Worm (Caenorhabditis elegans): Measurements from ENCODE around the gene srbc-70.

The srbc-70 gene

ce11 chrIV:4227917-4228316 is at the start of gene srbc-70:
srbc-70 (minus strand) TSS chrIV:4228017.
- no peak for TF ChIP-seq T22C8.4 (GFP tag; IDR thresholded peaks at IDR 0.05)
- no peak for TF ChIP-seq med-1 (GFP tag; optimal IDR thresholded peaks at IDR 0.05; ENCODE audit: insufficient read depth)
- TF ChIP-seq tab-1 (GFP tag; IDR thresholded peaks at IDR 0.05): no peak
- no peak for TF ChIP-seq ztf-29 (GFP tag; IDR thresholded peaks at IDR 0.05)
- no peak for TF ChIP-seq ref-1 (GFP tag; conservative IDR thresholded peaks at IDR 0.05)
- no peak for TF ChIP-seq cog-1 (tag; optimal IDR thresholded peaks at IDR 0.05)
- TF ChIP-seq klf-2 (GFP tag; conservative IDR thresholded peaks at IDR 0.05): no peak
- TF ChIP-seq flt-1 (GFP tag; IDR thresholded peaks at IDR 0.05): no peak
- no peak for TF ChIP-seq ztf-23 (GFP tag; IDR thresholded peaks at IDR 0.05)

- TF ChIP-seq T22C8.4 (GFP tag; IDR thresholded peaks at IDR 0.05): no peak
- no peak for TF ChIP-seq ztf-23 (GFP tag; IDR thresholded peaks at IDR 0.05)
- TF ChIP-seq med-1 (GFP tag; optimal IDR thresholded peaks at IDR 0.05; ENCODE audit: insufficient read depth): no peak
- TF ChIP-seq cog-1 (tag; optimal IDR thresholded peaks at IDR 0.05): no peak
- TF ChIP-seq ztf-29 (GFP tag; IDR thresholded peaks at IDR 0.05): no peak
- TF ChIP-seq ref-1 (GFP tag; conservative IDR thresholded peaks at IDR 0.05): no peak
- no peak for TF ChIP-seq klf-2 (GFP tag; conservative IDR thresholded peaks at IDR 0.05)
- TF ChIP-seq tab-1 (GFP tag; IDR thresholded peaks at IDR 0.05): no peak
- no peak for TF ChIP-seq flt-1 (GFP tag; IDR thresholded peaks at IDR 0.05)
Observed at ce11 chrIV:4272167-4272566, 44.4 kb upstream of the srbc-70 start, which contains the start of gene F36A4.1. F36A4.1 (plus strand) TSS chrIV:4272467.

- TF ChIP-seq ztf-29 (GFP tag; IDR thresholded peaks at IDR 0.05): no peak
- no peak for TF ChIP-seq ztf-23 (GFP tag; IDR thresholded peaks at IDR 0.05)
- no peak for TF ChIP-seq cog-1 (tag; optimal IDR thresholded peaks at IDR 0.05)
- TF ChIP-seq tab-1 (GFP tag; IDR thresholded peaks at IDR 0.05): no peak
- no peak for TF ChIP-seq klf-2 (GFP tag; conservative IDR thresholded peaks at IDR 0.05)
- no peak for TF ChIP-seq flt-1 (GFP tag; IDR thresholded peaks at IDR 0.05)
Observed at ce11 chrIV:4270925-4271324, 43.1 kb upstream of the srbc-70 start, which contains the start of gene F36A4.2. F36A4.2 (plus strand) TSS chrIV:4271225.

- TF ChIP-seq med-1 (GFP tag; optimal IDR thresholded peaks at IDR 0.05; ENCODE audit: insufficient read depth) (no peak), flt-1 (GFP tag; IDR thresholded peaks at IDR 0.05) (no peak), ref-1 (GFP tag; conservative IDR thresholded peaks at IDR 0.05) (no peak), tab-1 (GFP tag; IDR thresholded peaks at IDR 0.05) (no peak), cog-1 (tag; optimal IDR thresholded peaks at IDR 0.05) (no peak), ztf-23 (GFP tag; IDR thresholded peaks at IDR 0.05) (no peak), T22C8.4 (GFP tag; IDR thresholded peaks at IDR 0.05) (no peak), klf-2 (GFP tag; conservative IDR thresholded peaks at IDR 0.05) (no peak), ztf-29 (GFP tag; IDR thresholded peaks at IDR 0.05) (no peak)
Observed at ce11 chrIV:4269308-4269707, 41.5 kb upstream of the srbc-70 start, which contains the start of gene F36A4.3. F36A4.3 (plus strand) TSS chrIV:4269608.

- no peak for TF ChIP-seq klf-2 (GFP tag; conservative IDR thresholded peaks at IDR 0.05)
- TF ChIP-seq flt-1 (GFP tag; IDR thresholded peaks at IDR 0.05): no peak
- TF ChIP-seq T22C8.4 (GFP tag; IDR thresholded peaks at IDR 0.05): no peak
Observed at ce11 chrIV:4267320-4267719, 39.5 kb upstream of the srbc-70 start, which contains the start of gene F36A4.4. F36A4.4 (plus strand) TSS chrIV:4267620.

ce11 chrIV:4265951-4266350 is 38.1 kb upstream of the srbc-70 start:
- TF ChIP-seq ref-1 (GFP tag; conservative IDR thresholded peaks at IDR 0.05): no peak
- TF ChIP-seq med-1 (GFP tag; optimal IDR thresholded peaks at IDR 0.05; ENCODE audit: insufficient read depth): no peak
- no peak for TF ChIP-seq tab-1 (GFP tag; IDR thresholded peaks at IDR 0.05)
- TF ChIP-seq T22C8.4 (GFP tag; IDR thresholded peaks at IDR 0.05): no peak
- no peak for TF ChIP-seq ztf-23 (GFP tag; IDR thresholded peaks at IDR 0.05)
- no peak for TF ChIP-seq flt-1 (GFP tag; IDR thresholded peaks at IDR 0.05)
- no peak for TF ChIP-seq klf-2 (GFP tag; conservative IDR thresholded peaks at IDR 0.05)
- no peak for TF ChIP-seq cog-1 (tag; optimal IDR thresholded peaks at IDR 0.05)
- TF ChIP-seq ztf-29 (GFP tag; IDR thresholded peaks at IDR 0.05): no peak

ce11 chrIV:4265224-4265623 is 37.4 kb upstream of the srbc-70 start, which contains the start of gene F36A4.5:
F36A4.5 (plus strand) TSS chrIV:4265524.
- TF ChIP-seq T22C8.4 (GFP tag; IDR thresholded peaks at IDR 0.05) (no peak), ref-1 (GFP tag; conservative IDR thresholded peaks at IDR 0.05) (no peak), klf-2 (GFP tag; conservative IDR thresholded peaks at IDR 0.05) (no peak), med-1 (GFP tag; optimal IDR thresholded peaks at IDR 0.05; ENCODE audit: insufficient read depth) (no peak), ztf-29 (GFP tag; IDR thresholded peaks at IDR 0.05) (no peak)

- TF ChIP-seq flt-1 (GFP tag; IDR thresholded peaks at IDR 0.05): no peak
- no peak for TF ChIP-seq ztf-29 (GFP tag; IDR thresholded peaks at IDR 0.05)
- TF ChIP-seq tab-1 (GFP tag; IDR thresholded peaks at IDR 0.05): no peak
Observed at ce11 chrIV:4264649-4265048, 36.8 kb upstream of the srbc-70 start.

- TF ChIP-seq ref-1 (GFP tag; conservative IDR thresholded peaks at IDR 0.05) (no peak), tab-1 (GFP tag; IDR thresholded peaks at IDR 0.05) (no peak), klf-2 (GFP tag; conservative IDR thresholded peaks at IDR 0.05) (no peak), cog-1 (tag; optimal IDR thresholded peaks at IDR 0.05) (no peak), med-1 (GFP tag; optimal IDR thresholded peaks at IDR 0.05; ENCODE audit: insufficient read depth) (no peak), ztf-29 (GFP tag; IDR thresholded peaks at IDR 0.05) (no peak), flt-1 (GFP tag; IDR thresholded peaks at IDR 0.05) (no peak), ztf-23 (GFP tag; IDR thresholded peaks at IDR 0.05) (no peak), T22C8.4 (GFP tag; IDR thresholded peaks at IDR 0.05) (no peak)
Observed at ce11 chrIV:4262993-4263392, 35.2 kb upstream of the srbc-70 start, which contains the start of gene col-33. col-33 (plus strand) TSS chrIV:4263293.

ce11 chrIV:4259433-4259832 is 31.6 kb upstream of the srbc-70 start:
- TF ChIP-seq ztf-29 (GFP tag; IDR thresholded peaks at IDR 0.05) (no peak), med-1 (GFP tag; optimal IDR thresholded peaks at IDR 0.05; ENCODE audit: insufficient read depth) (no peak), cog-1 (tag; optimal IDR thresholded peaks at IDR 0.05) (no peak), T22C8.4 (GFP tag; IDR thresholded peaks at IDR 0.05) (no peak), klf-2 (GFP tag; conservative IDR thresholded peaks at IDR 0.05) (no peak)
